Fruit fly (Drosophila melanogaster): ENCODE results near the gene CG4375.
A peak's percentile ranks its signal among the peaks of the same experiment; 100 is the strongest.

The CG4375 gene

DNA sequence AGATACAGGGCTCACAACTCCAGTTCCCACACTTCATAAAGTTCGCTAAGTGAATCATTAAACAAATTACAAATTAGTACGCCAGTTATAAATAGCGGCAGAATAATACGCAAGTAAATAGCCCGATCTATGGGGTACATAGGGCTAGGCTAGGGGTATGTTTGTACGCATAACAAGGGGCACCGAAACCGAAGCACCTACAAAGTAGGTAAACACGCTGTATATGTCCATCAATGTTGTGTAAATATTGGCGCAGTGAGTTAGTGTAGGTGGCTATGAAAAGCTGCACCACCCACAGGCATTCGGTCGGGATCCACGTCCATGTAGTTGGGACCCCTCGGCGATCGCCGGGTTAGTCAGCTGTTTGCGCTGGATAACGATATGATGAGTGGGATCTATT is 45.5 kb upstream of the CG4375 start (continued):
- TF ChIP-seq CG8290 (GFP tag; optimal IDR thresholded peaks at IDR 0.05), result peak; percentile 95
- peak; percentile 97 to 98 for TF ChIP-seq CG8290 (tag; optimal IDR thresholded peaks at IDR 0.05)
- peak; percentile 49 for TF ChIP-seq CG9437 (GFP tag; optimal IDR thresholded peaks at IDR 0.05)
- TF ChIP-seq CG3281 (GFP tag; optimal IDR thresholded peaks at IDR 0.05), result peak; percentile 90
- TF ChIP-seq pan (optimal IDR thresholded peaks at IDR 0.05), result no peak
- TF ChIP-seq pan (GFP tag; optimal IDR thresholded peaks at IDR 0.05 in 1 of 2, IDR thresholded peaks at IDR 0.05 in 1 of 2), result peak in 1 of 2 experiments; percentile 89
- peak; percentile 97 for TF ChIP-seq eyg (GFP tag; optimal IDR thresholded peaks at IDR 0.05)
- TF ChIP-seq NC2β (GFP tag; optimal IDR thresholded peaks at IDR 0.05), result peak; percentile 95
- TF ChIP-seq CG14710 (tag; optimal IDR thresholded peaks at IDR 0.05), result peak; percentile 91
- peak; percentile 82 for TF ChIP-seq CG16779 (GFP tag; IDR thresholded peaks at IDR 0.05)
- peak; percentile 98 for TF ChIP-seq nau (GFP tag; optimal IDR thresholded peaks at IDR 0.05)
- peak; percentile 87 for TF ChIP-seq CG3163 (GFP tag; optimal IDR thresholded peaks at IDR 0.05)
- TF ChIP-seq stwl (tag; optimal IDR thresholded peaks at IDR 0.05), result peak; percentile 44
- no peak for TF ChIP-seq unc-4 (GFP tag; IDR thresholded peaks at IDR 0.05; ENCODE audit: partially characterized antibody)
- TF ChIP-seq CG15073 (GFP tag; optimal IDR thresholded peaks at IDR 0.05), result peak; percentile 14
- TF ChIP-seq cad (GFP tag; optimal IDR thresholded peaks at IDR 0.05), result no peak
- peak; percentile 43; the same call in 2 of the 3 replicates for TF ChIP-seq Aef1 (GFP tag; IDR thresholded peaks at IDR 0.05)
- no peak for TF ChIP-seq CG34224 (GFP tag; IDR thresholded peaks at IDR 0.05; ENCODE audit: partially characterized antibody)
- peak; percentile 52 for TF ChIP-seq nom (GFP tag; optimal IDR thresholded peaks at IDR 0.05)
- TF ChIP-seq salm (tag; optimal IDR thresholded peaks at IDR 0.05), result peak; percentile 92
- peak; percentile 22 for TF ChIP-seq gfzf (GFP tag; optimal IDR thresholded peaks at IDR 0.05)
- TF ChIP-seq Xrp1 (GFP tag; IDR thresholded peaks at IDR 0.05), result peak; percentile 97
- peak; percentile 93 for TF ChIP-seq CG3065 (GFP tag; optimal IDR thresholded peaks at IDR 0.05)
- TF ChIP-seq chn (GFP tag; optimal IDR thresholded peaks at IDR 0.05), result peak; percentile 83
- TF ChIP-seq CG8089 (GFP tag; optimal IDR thresholded peaks at IDR 0.05), result peak; percentile 94
- TF ChIP-seq CG7372 (GFP tag; IDR thresholded peaks at IDR 0.05), result peak; percentile 74
- peak; percentile 62 for TF ChIP-seq vfl (GFP tag; optimal IDR thresholded peaks at IDR 0.05)
- peak; percentile 96 for TF ChIP-seq HmgZ (tag; optimal IDR thresholded peaks at IDR 0.05)
- peak; percentile 89 for TF ChIP-seq CG14014 (GFP tag; IDR thresholded peaks at IDR 0.05)
- TF ChIP-seq CG10321 (GFP tag; IDR thresholded peaks at IDR 0.05), result peak; percentile 66
- peak; percentile 90 for TF ChIP-seq grn (GFP tag; optimal IDR thresholded peaks at IDR 0.05)
- TF ChIP-seq CG1529 (GFP tag; optimal IDR thresholded peaks at IDR 0.05), result peak; percentile 97
- TF ChIP-seq CG17186 (GFP tag; optimal IDR thresholded peaks at IDR 0.05), result peak; percentile 93
- TF ChIP-seq prd (optimal IDR thresholded peaks at IDR 0.05), result no peak
- peak; percentile 77 for TF ChIP-seq prd (GFP tag; IDR thresholded peaks at IDR 0.05)
- peak; percentile 70 for TF ChIP-seq Myb (GFP tag; optimal IDR thresholded peaks at IDR 0.05)
- TF ChIP-seq CG10274 (GFP tag; optimal IDR thresholded peaks at IDR 0.05), result peak; percentile 86
- TF ChIP-seq trh (GFP tag; optimal IDR thresholded peaks at IDR 0.05), result peak; percentile 95
- peak; percentile 94 for TF ChIP-seq CG1647 (GFP tag; optimal IDR thresholded peaks at IDR 0.05)
- TF ChIP-seq ewg (GFP tag; optimal IDR thresholded peaks at IDR 0.05), result peak; percentile 89
- TF ChIP-seq Doc2 (GFP tag; IDR thresholded peaks at IDR 0.05), result no peak
- peak; percentile 89 for TF ChIP-seq mirr (GFP tag; optimal IDR thresholded peaks at IDR 0.05)
- no peak for TF ChIP-seq CG13287 (GFP tag; IDR thresholded peaks at IDR 0.05; ENCODE audit: partially characterized antibody)
- peak; percentile 87 for TF ChIP-seq CG6689 (GFP tag; IDR thresholded peaks at IDR 0.05)
- TF ChIP-seq CG18011 (GFP tag; optimal IDR thresholded peaks at IDR 0.05), result peak; percentile 79
- peak; percentile 87 for TF ChIP-seq sens-2 (GFP tag; IDR thresholded peaks at IDR 0.05)
- TF ChIP-seq Adf1 (GFP tag; IDR thresholded peaks at IDR 0.05), result peak; percentile 67
- peak; percentile 80 for TF ChIP-seq CG12391 (tag; optimal IDR thresholded peaks at IDR 0.05)
- peak; percentile 91 for TF ChIP-seq pb (GFP tag; optimal IDR thresholded peaks at IDR 0.05)
- peak; percentile 65; the same call in 1 of the 2 replicates for TF ChIP-seq CkIIα-i1 (GFP tag; IDR thresholded peaks at IDR 0.05)
- peak; percentile 88 for TF ChIP-seq ranshi (GFP tag; IDR thresholded peaks at IDR 0.05)
- TF ChIP-seq CG1024 (GFP tag; IDR thresholded peaks at IDR 0.05), result peak; percentile 93
- TF ChIP-seq br (optimal IDR thresholded peaks at IDR 0.05), result no peak

Data from whole organism, embryonic.